Worm (Caenorhabditis elegans): ENCODE results near the gene igcm-2.

The igcm-2 gene

ce11 chrX:6433688-6434087 is 42.3 kb upstream of the igcm-2 start, which contains the start of gene K10C2.2:
Gene K10C2.2, minus strand, starts transcription at chrX:6433788.
- TF ChIP-seq fkh-10 (GFP tag; optimal IDR thresholded peaks at IDR 0.05) (no peak), unc-86 (tag; optimal IDR thresholded peaks at IDR 0.05) (no peak), hlh-6 (tag; optimal IDR thresholded peaks at IDR 0.05) (no peak), rnt-1 (tag; optimal IDR thresholded peaks at IDR 0.05) (no peak), pha-4 (tag; optimal IDR thresholded peaks at IDR 0.05) (no peak), sdc-2 (tag; optimal IDR thresholded peaks at IDR 0.05) (no peak), lin-11 (tag; optimal IDR thresholded peaks at IDR 0.05) (no peak), ceh-2 (tag; optimal IDR thresholded peaks at IDR 0.05) (no peak), fkh-6 (tag; optimal IDR thresholded peaks at IDR 0.05) (no peak), zip-5 (tag; optimal IDR thresholded peaks at IDR 0.05) (no peak), lim-6 (tag; optimal IDR thresholded peaks at IDR 0.05) (no peak)

DNA sequence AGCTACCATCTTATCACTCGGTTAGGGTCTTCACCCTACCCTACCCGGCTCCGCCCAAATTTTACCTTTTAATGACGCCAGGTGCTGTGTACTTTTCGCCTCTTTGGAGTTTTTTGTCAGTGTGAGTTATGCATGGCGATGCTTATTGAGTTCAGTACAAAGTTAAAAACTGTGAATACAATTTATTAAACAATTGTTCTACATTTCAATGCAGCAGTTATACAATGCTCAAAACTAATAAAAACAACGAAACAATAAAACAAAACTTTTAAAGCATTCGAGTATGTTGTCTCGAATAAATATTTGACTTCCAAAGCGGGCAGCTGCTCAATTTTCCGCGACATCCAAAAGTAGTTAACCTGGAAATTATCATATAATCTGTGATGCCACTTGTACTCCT is 39.1 kb upstream of the igcm-2 start, which contains the start of gene ctsa-2:
TSS of gene ctsa-2 (minus strand) at position 101 of the 400 bp plus-strand sequence.
- TF ChIP-seq ceh-30 (tag; optimal IDR thresholded peaks at IDR 0.05) (no peak), elt-2 (tag; optimal IDR thresholded peaks at IDR 0.05) (no peak), gmeb-2 (tag; optimal IDR thresholded peaks at IDR 0.05) (no peak), ceh-22 (tag; optimal IDR thresholded peaks at IDR 0.05) (no peak), eyg-1 (tag; optimal IDR thresholded peaks at IDR 0.05) (no peak), K02D7.2 (tag; optimal IDR thresholded peaks at IDR 0.05) (no peak)

ce11 chrX:6429552-6429951 is 38.2 kb upstream of the igcm-2 start:
- TF ChIP-seq ceh-45 (GFP tag; IDR thresholded peaks at IDR 0.05) = no peak
- TF ChIP-seq ttx-3 (tag; optimal IDR thresholded peaks at IDR 0.05) = no peak
- TF ChIP-seq odd-2 (tag; optimal IDR thresholded peaks at IDR 0.05) = no peak
- TF ChIP-seq tbx-2 (tag; optimal IDR thresholded peaks at IDR 0.05) = no peak
- TF ChIP-seq ceh-31 (tag; optimal IDR thresholded peaks at IDR 0.05) = no peak
- TF ChIP-seq nhr-11 (tag; optimal IDR thresholded peaks at IDR 0.05) = no peak
- TF ChIP-seq hlh-6 (tag; optimal IDR thresholded peaks at IDR 0.05) = no peak
- TF ChIP-seq nhr-232 (tag; optimal IDR thresholded peaks at IDR 0.05) = no peak
- no peak for TF ChIP-seq C38D4.7 (GFP tag; optimal IDR thresholded peaks at IDR 0.05)
- no peak for TF ChIP-seq ref-2 (tag; optimal IDR thresholded peaks at IDR 0.05)
- TF ChIP-seq zip-5 (tag; optimal IDR thresholded peaks at IDR 0.05) = no peak

ce11 chrX:6427147-6427546 is 35.8 kb upstream of the igcm-2 start:
- no peak for TF ChIP-seq ref-2 (tag; optimal IDR thresholded peaks at IDR 0.05)
- TF ChIP-seq syd-9 (tag; optimal IDR thresholded peaks at IDR 0.05) = no peak
- TF ChIP-seq zip-5 (tag; optimal IDR thresholded peaks at IDR 0.05) = no peak
- no peak for TF ChIP-seq pag-3 (tag; optimal IDR thresholded peaks at IDR 0.05; ENCODE audit: borderline replicate concordance)
- TF ChIP-seq odd-2 (tag; optimal IDR thresholded peaks at IDR 0.05) = no peak
- TF ChIP-seq Y22D7AL.16 (tag; optimal IDR thresholded peaks at IDR 0.05) = no peak
- no peak for TF ChIP-seq hlh-15 (tag; optimal IDR thresholded peaks at IDR 0.05)
- TF ChIP-seq fax-1 (tag; optimal IDR thresholded peaks at IDR 0.05) = no peak
- no peak for TF ChIP-seq sox-2 (GFP tag; IDR thresholded peaks at IDR 0.05)
- no peak for TF ChIP-seq madf-2 (tag; optimal IDR thresholded peaks at IDR 0.05)
- no peak for TF ChIP-seq fkh-6 (tag; optimal IDR thresholded peaks at IDR 0.05)
- TF ChIP-seq ceh-34 (tag; optimal IDR thresholded peaks at IDR 0.05) = no peak
- no peak for TF ChIP-seq sox-4 (tag; optimal IDR thresholded peaks at IDR 0.05)
- no peak for TF ChIP-seq npax-4 (tag; optimal IDR thresholded peaks at IDR 0.05)

ce11 chrX:6420681-6421080 is 29.3 kb upstream of the igcm-2 start, which contains the start of gene K10C2.12:
Gene K10C2.12, minus strand, starts transcription at chrX:6420781.
- TF ChIP-seq ceh-22 (tag; optimal IDR thresholded peaks at IDR 0.05) (no peak), fax-1 (tag; optimal IDR thresholded peaks at IDR 0.05) (no peak), fkh-6 (tag; optimal IDR thresholded peaks at IDR 0.05) (no peak), elt-2 (tag; optimal IDR thresholded peaks at IDR 0.05) (no peak), pat-9 (tag; optimal IDR thresholded peaks at IDR 0.05) (no peak)

All from whole organism, late embryonic.